Fruit fly (Drosophila melanogaster): ENCODE results near the gene CG43147.
A peak's percentile ranks its signal among the peaks of the same experiment; 100 is the strongest.

Gene CG43147

dm6 chr3L:13266078-13266477, 33.9 kb downstream of the CG43147 start:
- TF ChIP-seq dsf (GFP tag; optimal IDR thresholded peaks at IDR 0.05; ENCODE audit: borderline replicate concordance) (no peak), fru (GFP tag; optimal IDR thresholded peaks at IDR 0.05) (no peak), Abd-B (GFP tag; optimal IDR thresholded peaks at IDR 0.05) (no peak), Dif (GFP tag; optimal IDR thresholded peaks at IDR 0.05; ENCODE audit: partially characterized antibody) (no peak), sv (GFP tag; optimal IDR thresholded peaks at IDR 0.05) (no peak), h (GFP tag; optimal IDR thresholded peaks at IDR 0.05) (no peak), Rel (GFP tag; optimal IDR thresholded peaks at IDR 0.05) (no peak), Rel (tag; optimal IDR thresholded peaks at IDR 0.05) (no peak), OdsH (GFP tag; optimal IDR thresholded peaks at IDR 0.05) (no peak), br (GFP tag; optimal IDR thresholded peaks at IDR 0.05) (no peak), usp (GFP tag; optimal IDR thresholded peaks at IDR 0.05) (no peak), foxo (GFP tag; optimal IDR thresholded peaks at IDR 0.05) (no peak), tai (GFP tag; optimal IDR thresholded peaks at IDR 0.05) (no peak), dl (GFP tag; optimal IDR thresholded peaks at IDR 0.05; ENCODE audit: insufficient read depth in 1 of 2, partially characterized antibody in 2 of 2) (no peak), lola (GFP tag; optimal IDR thresholded peaks at IDR 0.05) (no peak), Sp1 (GFP tag; optimal IDR thresholded peaks at IDR 0.05) (no peak), brk (GFP tag; optimal IDR thresholded peaks at IDR 0.05) (no peak)

DNA sequence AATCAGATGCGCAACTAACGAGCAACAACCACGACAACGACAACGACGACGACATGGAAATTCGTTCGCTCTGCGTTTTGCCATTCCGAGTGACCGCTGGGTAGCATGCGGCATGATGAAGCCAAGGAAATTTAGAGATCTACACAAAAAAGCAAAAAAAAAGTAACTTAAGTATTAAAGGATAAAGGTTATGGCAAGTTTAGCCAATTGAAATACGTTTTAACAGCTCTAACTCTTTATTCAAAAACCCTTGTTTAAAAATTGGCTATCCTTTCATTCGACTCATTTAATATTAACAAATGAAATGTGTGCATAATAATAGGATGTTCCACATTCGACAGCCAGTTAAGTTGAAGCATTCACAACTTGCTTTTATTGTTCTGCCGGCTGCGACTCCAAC, 36.2 kb downstream of the CG43147 start:
- TF ChIP-seq sage (GFP tag; optimal IDR thresholded peaks at IDR 0.05) (no peak), Hr78 (GFP tag; optimal IDR thresholded peaks at IDR 0.05) (no peak), dl (GFP tag; optimal IDR thresholded peaks at IDR 0.05; ENCODE audit: insufficient read depth in 1 of 2, partially characterized antibody in 2 of 2) (no peak), Abd-B (GFP tag; optimal IDR thresholded peaks at IDR 0.05) (no peak), usp (GFP tag; optimal IDR thresholded peaks at IDR 0.05) (no peak), Rel (GFP tag; optimal IDR thresholded peaks at IDR 0.05) (no peak), Rel (tag; optimal IDR thresholded peaks at IDR 0.05) (no peak), jim (GFP tag; optimal IDR thresholded peaks at IDR 0.05) (no peak), Dfd (GFP tag; optimal IDR thresholded peaks at IDR 0.05) (no peak), h (GFP tag; optimal IDR thresholded peaks at IDR 0.05) (peak; percentile 19), HLH106 (tag; optimal IDR thresholded peaks at IDR 0.05) (peak; percentile 5), CG9705 (GFP tag; optimal IDR thresholded peaks at IDR 0.05) (no peak), Mio (GFP tag; optimal IDR thresholded peaks at IDR 0.05) (no peak), Dif (GFP tag; optimal IDR thresholded peaks at IDR 0.05; ENCODE audit: partially characterized antibody) (no peak), foxo (GFP tag; optimal IDR thresholded peaks at IDR 0.05) (peak in 1 of 2 experiments; percentile 39), lola (GFP tag; optimal IDR thresholded peaks at IDR 0.05) (no peak), OdsH (GFP tag; optimal IDR thresholded peaks at IDR 0.05) (peak; percentile 10), tai (GFP tag; optimal IDR thresholded peaks at IDR 0.05) (no peak), GATAd (GFP tag; optimal IDR thresholded peaks at IDR 0.05) (no peak), Vsx2 (GFP tag; optimal IDR thresholded peaks at IDR 0.05; ENCODE audit: partially characterized antibody) (no peak), Jra (GFP tag; optimal IDR thresholded peaks at IDR 0.05) (no peak), Sp1 (GFP tag; optimal IDR thresholded peaks at IDR 0.05) (no peak), rgr (GFP tag; optimal IDR thresholded peaks at IDR 0.05) (no peak), pan (optimal IDR thresholded peaks at IDR 0.05) (peak; percentile 14), dsf (GFP tag; optimal IDR thresholded peaks at IDR 0.05; ENCODE audit: borderline replicate concordance) (no peak), br (GFP tag; optimal IDR thresholded peaks at IDR 0.05) (no peak), brk (GFP tag; optimal IDR thresholded peaks at IDR 0.05) (no peak), CrebA (GFP tag; optimal IDR thresholded peaks at IDR 0.05; ENCODE audit: borderline replicate concordance) (no peak), Myc (optimal IDR thresholded peaks at IDR 0.05) (no peak), woc (GFP tag; optimal IDR thresholded peaks at IDR 0.05) (peak; percentile 64), Hnf4 (GFP tag; optimal IDR thresholded peaks at IDR 0.05) (no peak), fru (GFP tag; optimal IDR thresholded peaks at IDR 0.05) (peak; percentile 46), dmrt93B (GFP tag; optimal IDR thresholded peaks at IDR 0.05) (no peak), ey (GFP tag; optimal IDR thresholded peaks at IDR 0.05) (peak; percentile 31), CG32264 (GFP tag; optimal IDR thresholded peaks at IDR 0.05) (no peak), sv (GFP tag; optimal IDR thresholded peaks at IDR 0.05) (no peak), Hr83 (GFP tag; optimal IDR thresholded peaks at IDR 0.05; ENCODE audit: poor library complexity, severe bottlenecking) (no peak), N (GFP tag; optimal IDR thresholded peaks at IDR 0.05) (no peak)

DNA sequence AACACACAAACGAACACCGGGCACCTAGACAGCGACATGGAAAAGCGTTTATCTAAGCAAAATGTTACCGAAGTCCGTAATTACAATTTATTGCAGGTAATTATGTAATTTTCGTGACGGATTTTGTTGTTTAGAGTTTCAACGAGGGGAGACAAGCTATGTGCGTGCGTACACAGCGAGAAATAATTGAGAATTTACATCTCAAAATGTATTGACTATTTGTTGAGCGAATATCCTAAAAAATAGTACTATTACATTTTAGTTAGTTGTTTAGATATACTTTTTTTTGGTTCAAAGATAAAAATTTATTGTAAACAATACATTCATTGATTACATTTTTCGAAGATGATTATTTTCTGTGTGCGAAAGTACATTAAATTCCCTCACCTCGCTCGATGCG, 37.7 kb downstream of the CG43147 start:
- TF ChIP-seq brk (GFP tag; optimal IDR thresholded peaks at IDR 0.05) = no peak
- TF ChIP-seq GATAd (GFP tag; optimal IDR thresholded peaks at IDR 0.05) = no peak
- no peak for TF ChIP-seq foxo (GFP tag; optimal IDR thresholded peaks at IDR 0.05)
- no peak for TF ChIP-seq OdsH (GFP tag; optimal IDR thresholded peaks at IDR 0.05)
- no peak for TF ChIP-seq fru (GFP tag; optimal IDR thresholded peaks at IDR 0.05)
- TF ChIP-seq rgr (GFP tag; optimal IDR thresholded peaks at IDR 0.05) = no peak
- TF ChIP-seq Abd-B (GFP tag; optimal IDR thresholded peaks at IDR 0.05) = no peak

Measured in whole organism, wandering third instar larva.